Fruit fly (Drosophila melanogaster): ENCODE measurements around the gene gzl.

DNA sequence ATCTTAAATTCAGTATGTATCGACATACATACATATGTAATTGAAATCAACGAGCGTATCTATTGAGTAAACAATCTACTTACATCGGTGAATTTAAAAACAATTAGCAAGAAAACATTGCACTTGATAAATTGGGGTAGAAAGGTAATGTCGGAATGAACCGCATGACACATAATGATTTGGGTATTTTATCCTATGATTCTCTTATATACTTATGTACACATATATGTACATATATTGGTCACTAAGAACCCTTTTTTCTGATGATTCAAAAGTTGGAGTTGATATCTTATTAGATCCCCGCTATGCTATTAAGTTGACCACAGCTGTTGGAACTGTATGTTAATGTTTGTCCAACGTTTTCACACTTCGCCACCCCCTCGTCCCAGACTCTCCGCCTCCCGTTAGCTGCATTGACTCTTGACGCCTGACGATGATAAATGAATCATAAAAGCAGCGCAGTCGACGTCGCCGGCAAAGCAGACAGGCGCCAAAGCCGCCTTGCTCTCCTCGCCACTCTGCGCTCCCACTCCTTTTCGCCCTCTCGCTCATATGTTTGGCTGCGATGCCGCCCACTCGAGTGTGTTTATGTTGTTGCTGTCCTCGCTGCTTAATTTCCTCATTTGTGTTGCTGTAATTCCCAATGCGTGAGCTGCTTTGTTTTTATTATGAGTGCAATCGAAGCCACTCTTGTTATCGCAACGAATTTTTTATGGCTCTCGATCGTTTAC lies 29.7 kb upstream of the gzl start:
- no peak for TF ChIP-seq EcR (GFP tag; optimal IDR thresholded peaks at IDR 0.05)
- TF ChIP-seq usp (GFP tag; optimal IDR thresholded peaks at IDR 0.05) = no peak
- TF ChIP-seq Dll (optimal IDR thresholded peaks at IDR 0.05) = no peak
- no peak for TF ChIP-seq CG8478 (optimal IDR thresholded peaks at IDR 0.05)
- no peak for TF ChIP-seq psq (optimal IDR thresholded peaks at IDR 0.05)
- TF ChIP-seq pan (optimal IDR thresholded peaks at IDR 0.05) = no peak
